Worm (Caenorhabditis elegans) whole organism, midembryonic: ENCODE measurements around the gene twk-43.

Experiments
- T22C8.4 ChIP-seq: fragments of 200-800 bp; sonication (Bioruptor generic); IDR thresholded peaks from 2 replicates; pipeline ENCODE4 v1.3.6; 2022; ENCODE audit warnings: missing genetic modification characterization, missing compliant biosample characterization
- cog-1 ChIP-seq: sonication (generic microtip); optimal IDR thresholded peaks from 2 replicates; lab custom pipeline; 2016; ENCODE audit warnings: missing genetic modification characterization, missing compliant biosample characterization
- flt-1 ChIP-seq: fragments of 200-800 bp; sonication (Bioruptor generic); IDR thresholded peaks from 2 replicates; pipeline ENCODE4 v1.3.6; 2022; ENCODE audit warnings: missing genetic modification characterization, missing compliant biosample characterization
- klf-2 ChIP-seq: fragments of 200-800 bp; sonication (Bioruptor generic); conservative IDR thresholded peaks from 2 replicates; pipeline ENCODE4 v1.3.6; 2022; ENCODE audit warnings: missing genetic modification reagents, missing genetic modification characterization, missing compliant biosample characterization
- med-1 ChIP-seq: sonication (generic microtip); optimal IDR thresholded peaks from 2 replicates; lab custom pipeline; 2017; ENCODE audit warnings: missing genetic modification characterization, mild to moderate bottlenecking, missing compliant biosample characterization, antibody characterized with exemption, missing genetic modification reagents; ENCODE audit not compliant: insufficient read depth
- ref-1 ChIP-seq: fragments of 200-800 bp; sonication (Bioruptor generic); conservative IDR thresholded peaks from 2 replicates; pipeline ENCODE4 v1.3.6; 2022; ENCODE audit warnings: missing genetic modification reagents, missing genetic modification characterization, missing compliant biosample characterization
- tab-1 ChIP-seq: fragments of 200-800 bp; sonication (Bioruptor generic); IDR thresholded peaks from 2 replicates; pipeline ENCODE4 v1.3.6; 2022; ENCODE audit warnings: missing genetic modification characterization, missing compliant biosample characterization
- ztf-23 ChIP-seq: fragments of 200-800 bp; sonication (Bioruptor generic); IDR thresholded peaks from 2 replicates; pipeline ENCODE4 v1.3.6; 2022; ENCODE audit warnings: missing genetic modification reagents, missing genetic modification characterization, missing compliant biosample characterization
- ztf-29 ChIP-seq: fragments of 200-800 bp; sonication (Bioruptor generic); IDR thresholded peaks from 2 replicates; pipeline ENCODE4 v1.3.6; 2022; ENCODE audit warnings: missing genetic modification reagents, missing genetic modification characterization, missing compliant biosample characterization

The twk-43 gene

DNA sequence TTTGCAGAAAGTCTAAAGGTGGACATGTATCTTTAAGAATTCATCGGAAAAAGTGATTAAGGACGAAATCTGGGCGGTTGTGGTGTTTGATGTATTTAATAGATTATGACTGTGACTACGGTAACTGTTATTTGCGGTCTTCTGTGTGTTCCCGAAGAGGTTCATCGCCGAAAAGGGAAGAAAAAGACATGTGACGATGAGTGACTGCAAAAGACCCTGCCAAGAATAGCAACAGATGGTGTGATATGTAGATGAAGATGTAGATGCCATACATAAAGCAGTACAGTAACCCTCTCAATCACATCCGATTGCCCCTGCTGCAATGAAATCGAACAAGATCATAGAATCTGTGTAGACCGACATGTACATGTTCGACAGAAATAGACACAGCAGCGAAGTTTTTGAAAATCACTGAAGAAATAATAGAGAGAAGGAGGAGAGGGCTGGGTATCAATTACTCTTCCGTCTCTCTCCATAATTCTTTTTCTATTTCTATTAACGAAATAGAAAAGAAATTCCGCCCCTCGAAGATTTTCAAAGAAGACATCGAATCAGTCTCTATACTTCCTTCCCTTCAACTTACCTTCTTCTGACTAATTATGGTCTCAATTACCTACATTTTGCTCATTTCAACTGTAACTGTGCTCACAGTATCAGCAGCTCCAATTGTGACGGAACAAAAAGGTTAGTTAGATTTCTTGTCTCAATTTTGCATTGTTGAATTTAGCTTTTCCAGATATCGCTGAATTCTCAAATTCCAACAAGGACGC, 12.9 kb downstream of the twk-43 start, which contains the start of gene F32H5.3:
Gene F32H5.3, plus strand, starts transcription at position 513 of the 770 bp plus-strand sequence.
- TF ChIP-seq tab-1 (GFP tag; lab: Robert Waterston, UW) (no peak), flt-1 (GFP tag; lab: Robert Waterston, UW) (no peak), T22C8.4 (GFP tag; lab: Robert Waterston, UW) (no peak), cog-1 (tag; lab: Kevin White, UChicago) (no peak), klf-2 (GFP tag; lab: Robert Waterston, UW) (no peak), ztf-29 (no peak), med-1 (GFP tag; lab: Kevin White, UChicago) (no peak), ztf-23 (GFP tag; lab: Robert Waterston, UW) (no peak), ref-1 (GFP tag; lab: Robert Waterston, UW) (no peak)

DNA sequence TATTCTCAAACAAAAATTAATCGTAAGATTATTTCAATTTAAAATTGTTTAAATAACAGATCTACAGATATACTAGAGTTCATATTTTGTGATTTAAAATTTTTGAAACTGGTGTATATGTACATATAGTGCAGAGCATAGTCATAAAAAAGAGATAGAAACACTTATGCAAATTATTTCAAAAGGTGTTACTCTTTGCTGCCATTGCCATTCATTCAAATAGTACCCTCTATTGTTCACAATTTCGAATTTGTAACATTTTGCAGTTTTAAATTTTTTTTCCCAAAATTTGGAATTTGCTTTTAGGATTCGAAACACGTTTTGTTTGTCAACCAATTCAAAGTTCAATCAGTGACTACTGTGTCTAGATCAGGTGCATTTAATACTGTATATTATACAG, 14.2 kb downstream of the twk-43 start, which contains the start of gene F32H5.4:
Gene F32H5.4, plus strand, starts transcription at position 301 of the 400 bp plus-strand sequence.
- TF ChIP-seq med-1 (GFP tag; lab: Kevin White, UChicago) = no peak
- TF ChIP-seq ztf-23 (GFP tag; lab: Robert Waterston, UW) = no peak
- TF ChIP-seq ref-1 (GFP tag; lab: Robert Waterston, UW) = no peak
- TF ChIP-seq klf-2 (GFP tag; lab: Robert Waterston, UW) = no peak
- no peak for TF ChIP-seq flt-1 (GFP tag; lab: Robert Waterston, UW)
- TF ChIP-seq cog-1 (tag; lab: Kevin White, UChicago) = no peak
- no peak for TF ChIP-seq ztf-29
- TF ChIP-seq T22C8.4 (GFP tag; lab: Robert Waterston, UW) = no peak
- TF ChIP-seq tab-1 (GFP tag; lab: Robert Waterston, UW) = no peak

DNA sequence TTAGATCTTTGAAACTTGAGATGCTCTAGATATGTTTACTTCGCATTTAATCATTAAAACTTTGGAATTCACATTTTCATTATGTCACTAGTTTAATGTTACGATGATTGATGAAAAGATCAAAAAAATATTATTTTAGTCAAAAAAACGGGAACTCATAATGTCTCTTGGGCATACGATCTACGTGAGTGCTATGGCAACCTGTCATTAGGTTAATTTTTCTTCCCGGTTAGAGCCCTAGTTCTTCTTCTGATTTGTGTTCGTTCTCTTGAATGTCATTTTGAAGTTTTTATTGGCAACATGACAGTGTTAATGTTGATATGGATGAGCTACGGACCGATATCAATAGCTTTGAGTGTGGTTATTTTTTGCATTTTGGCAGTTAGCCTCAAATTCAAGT, 17.3 kb downstream of the twk-43 start, which contains the start of gene srg-46:
Gene srg-46, plus strand, starts transcription at position 301 of the 400 bp plus-strand sequence.
- TF ChIP-seq ztf-29 (no peak), klf-2 (GFP tag; lab: Robert Waterston, UW) (no peak), cog-1 (tag; lab: Kevin White, UChicago) (no peak), T22C8.4 (GFP tag; lab: Robert Waterston, UW) (no peak), tab-1 (GFP tag; lab: Robert Waterston, UW) (no peak)

DNA sequence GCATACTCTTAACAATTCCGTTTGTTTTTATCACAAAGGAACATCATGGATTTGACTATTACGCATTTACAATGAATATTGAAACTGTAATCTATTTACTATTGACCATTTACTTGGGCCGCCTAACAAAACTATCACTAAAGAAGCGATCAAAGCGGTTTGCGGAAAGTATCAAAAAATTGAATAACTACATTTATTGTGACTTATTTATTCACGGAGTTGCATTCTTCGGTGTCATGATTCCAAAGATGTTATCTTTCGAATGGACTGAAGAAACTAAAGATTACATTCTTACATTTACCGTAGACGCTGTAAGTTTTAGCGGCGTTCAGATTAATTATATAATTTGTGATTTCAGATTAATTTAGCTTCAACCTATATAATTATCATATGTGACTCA, 18.1 kb downstream of the twk-43 start:
- TF ChIP-seq ref-1 (GFP tag; lab: Robert Waterston, UW) = no peak
- TF ChIP-seq ztf-23 (GFP tag; lab: Robert Waterston, UW) = no peak
- no peak for TF ChIP-seq tab-1 (GFP tag; lab: Robert Waterston, UW)
- TF ChIP-seq flt-1 (GFP tag; lab: Robert Waterston, UW) = no peak
- TF ChIP-seq ztf-29 = no peak
- no peak for TF ChIP-seq T22C8.4 (GFP tag; lab: Robert Waterston, UW)
- no peak for TF ChIP-seq med-1 (GFP tag; lab: Kevin White, UChicago)
- no peak for TF ChIP-seq cog-1 (tag; lab: Kevin White, UChicago)
- TF ChIP-seq klf-2 (GFP tag; lab: Robert Waterston, UW) = no peak

DNA sequence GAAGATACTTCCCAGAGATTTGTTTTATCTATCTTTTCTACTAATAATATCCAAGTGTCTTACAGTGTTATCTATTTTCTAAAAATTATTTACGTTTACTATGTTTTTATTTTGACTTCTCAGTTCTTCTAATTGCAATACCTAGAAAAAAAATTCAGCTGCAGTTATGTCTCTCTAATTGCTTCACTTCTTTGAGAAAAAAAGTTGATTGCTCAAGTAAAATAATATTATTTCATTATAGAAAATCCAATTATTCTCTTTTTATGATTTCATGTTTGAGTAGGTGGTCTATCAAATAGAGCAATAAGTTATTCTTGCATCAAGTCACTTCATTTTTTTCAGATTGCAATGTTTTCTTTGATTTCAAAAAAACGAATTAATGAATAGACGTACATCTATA, 20.4 kb downstream of the twk-43 start:
- no peak for TF ChIP-seq med-1 (GFP tag; lab: Kevin White, UChicago)

DNA sequence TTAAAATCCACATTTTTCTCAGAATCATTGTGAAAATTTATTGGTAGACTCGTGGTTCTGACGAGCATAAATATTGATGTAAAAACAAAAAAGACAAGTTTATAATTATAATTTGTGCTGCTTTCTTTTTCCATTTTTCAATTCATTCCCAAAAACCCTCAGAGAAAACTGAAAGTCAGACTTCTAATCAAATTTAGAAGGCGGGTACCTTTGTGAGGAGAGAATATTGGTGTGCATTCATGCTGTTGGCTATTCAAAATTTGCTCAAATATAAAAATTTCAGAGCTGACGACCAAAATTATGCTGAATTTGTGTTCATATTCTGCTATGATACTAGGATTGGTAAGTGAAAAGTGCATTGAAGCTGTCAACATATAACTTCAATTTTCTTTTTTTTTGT, 20.9 kb downstream of the twk-43 start, which contains the start of gene srx-125:
Gene srx-125, plus strand, starts transcription at position 301 of the 400 bp plus-strand sequence.
- TF ChIP-seq ztf-23 (GFP tag; lab: Robert Waterston, UW) = no peak
- TF ChIP-seq tab-1 (GFP tag; lab: Robert Waterston, UW) = no peak
- no peak for TF ChIP-seq cog-1 (tag; lab: Kevin White, UChicago)
- TF ChIP-seq klf-2 (GFP tag; lab: Robert Waterston, UW) = no peak
- TF ChIP-seq flt-1 (GFP tag; lab: Robert Waterston, UW) = no peak
- no peak for TF ChIP-seq ztf-29
- TF ChIP-seq ref-1 (GFP tag; lab: Robert Waterston, UW) = no peak

DNA sequence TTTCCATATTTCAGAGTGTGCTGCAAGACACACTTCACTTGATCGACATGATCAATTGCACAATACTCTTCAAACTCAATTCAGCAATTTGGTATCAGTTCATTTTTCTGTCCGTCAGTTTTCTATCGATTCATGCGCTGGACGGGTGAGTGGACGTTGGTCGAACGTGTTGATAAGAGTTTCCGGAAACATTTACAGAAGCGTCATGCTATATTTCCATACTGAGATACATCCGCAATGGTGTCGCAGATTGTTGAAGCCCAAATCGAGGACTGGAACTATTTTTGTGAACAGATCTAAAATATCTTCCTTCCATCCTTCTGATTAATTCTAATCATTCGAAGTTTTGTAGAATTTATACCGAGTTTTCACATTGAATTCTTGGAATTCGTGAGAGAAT, 23.6 kb downstream of the twk-43 start:
- no peak for TF ChIP-seq med-1 (GFP tag; lab: Kevin White, UChicago)
- no peak for TF ChIP-seq flt-1 (GFP tag; lab: Robert Waterston, UW)
- no peak for TF ChIP-seq ztf-29
- no peak for TF ChIP-seq klf-2 (GFP tag; lab: Robert Waterston, UW)
- no peak for TF ChIP-seq ztf-23 (GFP tag; lab: Robert Waterston, UW)
- TF ChIP-seq cog-1 (tag; lab: Kevin White, UChicago) = no peak
- TF ChIP-seq tab-1 (GFP tag; lab: Robert Waterston, UW) = no peak
- no peak for TF ChIP-seq T22C8.4 (GFP tag; lab: Robert Waterston, UW)
- TF ChIP-seq ref-1 (GFP tag; lab: Robert Waterston, UW) = no peak

DNA sequence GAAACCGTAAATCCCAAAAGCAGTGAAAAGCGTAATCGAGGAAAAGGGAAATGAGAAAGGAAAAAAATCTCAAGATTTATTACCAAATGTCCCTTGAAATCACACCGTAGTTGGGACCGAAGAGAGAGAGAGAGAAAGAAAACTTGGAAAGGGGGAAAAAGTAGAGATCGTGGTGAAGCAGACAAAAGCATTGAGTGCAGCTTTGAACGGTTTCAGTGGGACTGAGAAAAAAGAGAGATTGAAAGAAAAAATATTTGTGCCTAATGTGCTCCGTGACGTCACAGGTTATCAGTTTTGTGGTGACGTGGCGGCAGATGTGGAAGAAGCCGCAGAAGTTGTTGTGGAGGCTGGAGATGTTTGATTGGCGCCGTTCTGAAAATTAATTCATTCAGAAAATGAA, 24.2 kb downstream of the twk-43 start:
- TF ChIP-seq ztf-23 (GFP tag; lab: Robert Waterston, UW) (no peak), flt-1 (GFP tag; lab: Robert Waterston, UW) (no peak), T22C8.4 (GFP tag; lab: Robert Waterston, UW) (no peak), tab-1 (GFP tag; lab: Robert Waterston, UW) (no peak), cog-1 (tag; lab: Kevin White, UChicago) (no peak)

DNA sequence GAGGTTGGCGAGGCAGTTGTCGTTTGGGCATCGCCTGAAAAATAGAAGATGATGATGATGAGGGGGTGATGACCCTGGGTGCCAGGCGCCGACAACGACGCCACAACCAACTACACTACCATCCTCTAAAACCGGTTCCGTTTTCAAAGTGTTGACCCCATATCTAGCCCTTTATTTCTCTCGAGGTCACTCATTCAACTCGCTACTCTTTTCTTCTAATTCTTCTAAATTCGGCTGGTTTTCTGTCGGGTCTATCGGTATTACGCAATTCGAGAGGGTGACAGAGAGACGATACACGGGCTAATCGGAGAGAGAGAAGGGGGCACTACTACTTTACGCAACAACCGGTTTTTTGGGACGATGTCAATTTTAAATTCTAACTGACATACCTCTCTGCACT, 25.3 kb downstream of the twk-43 start:
- TF ChIP-seq cog-1 (tag; lab: Kevin White, UChicago) = no peak
- no peak for TF ChIP-seq T22C8.4 (GFP tag; lab: Robert Waterston, UW)
- TF ChIP-seq tab-1 (GFP tag; lab: Robert Waterston, UW) = no peak
- TF ChIP-seq flt-1 (GFP tag; lab: Robert Waterston, UW) = no peak
- no peak for TF ChIP-seq med-1 (GFP tag; lab: Kevin White, UChicago)
- TF ChIP-seq ref-1 (GFP tag; lab: Robert Waterston, UW) = no peak
- no peak for TF ChIP-seq ztf-29
- no peak for TF ChIP-seq klf-2 (GFP tag; lab: Robert Waterston, UW)
